Worm (Caenorhabditis elegans): Measurements from ENCODE around the gene str-164.

Gene str-164

DNA sequence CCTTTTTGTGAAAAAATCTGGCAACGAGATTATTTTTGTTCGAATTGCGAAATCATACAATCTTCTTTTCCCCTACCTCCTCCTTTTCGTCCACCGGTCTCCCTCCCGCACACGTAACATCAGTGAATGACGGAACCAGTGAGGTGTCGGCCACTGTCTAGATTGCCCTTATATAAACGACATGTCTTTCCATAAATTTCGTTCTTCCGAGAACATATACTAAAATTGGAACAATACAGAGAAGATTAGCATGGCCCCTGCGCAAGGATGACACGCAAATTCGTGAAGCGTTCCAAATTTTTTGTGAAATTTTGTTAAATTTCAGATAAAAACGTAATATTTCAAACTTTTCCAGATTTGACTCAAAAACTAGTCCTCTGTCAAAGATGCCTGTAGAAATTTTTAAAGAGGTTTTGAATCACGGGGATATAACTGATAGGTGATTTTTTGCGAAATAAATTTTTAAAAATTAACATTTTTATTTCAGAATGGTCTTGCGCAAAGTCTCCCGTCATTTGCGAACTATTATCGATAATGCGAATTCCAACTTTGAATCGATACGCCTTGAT lies 29.7 kb upstream of the str-164 start:
- TF ChIP-seq spr-1 (tag; optimal IDR thresholded peaks at IDR 0.05) (peak; percentile 57), jun-1 (tag; optimal IDR thresholded peaks at IDR 0.05) (no peak), F26F4.8 (GFP tag; conservative IDR thresholded peaks at IDR 0.05) (peak; percentile 89), Y48G9A.11 (GFP tag; IDR thresholded peaks at IDR 0.05) (peak; percentile 74; the same call in 1 of the 2 replicates), madf-5 (GFP tag; IDR thresholded peaks at IDR 0.05) (peak; percentile 37 to 50; a peak in 1 of 4 replicates), tra-1 (GFP tag; IDR thresholded peaks at IDR 0.05) (no peak; the same call in 1 of the 2 replicates), dve-1 (tag; optimal IDR thresholded peaks at IDR 0.05; ENCODE audit: insufficient read depth) (peak; percentile 42), nhr-10 (tag; optimal IDR thresholded peaks at IDR 0.05) (no peak), sdz-12 (GFP tag; optimal IDR thresholded peaks at IDR 0.05) (no peak), ZK337.2 (GFP tag; IDR thresholded peaks at IDR 0.05) (0 out of 2 replicates have a peak, but pooled peaks have one; percentile 59), pha-4 (GFP tag; IDR thresholded peaks at IDR 0.05) (peak; percentile 51; the same call in 1 of the 2 replicates), pha-4 (tag; optimal IDR thresholded peaks at IDR 0.05) (no peak), nhr-102 (tag; optimal IDR thresholded peaks at IDR 0.05) (peak; percentile 60), F49E8.2 (tag; optimal IDR thresholded peaks at IDR 0.05; ENCODE audit: borderline replicate concordance) (peak; percentile 79), lsy-2 (tag; optimal IDR thresholded peaks at IDR 0.05) (no peak), daf-16 (GFP tag; optimal IDR thresholded peaks at IDR 0.05) (peak in 1 of 2 experiments; percentile 56), daf-16 (tag; optimal IDR thresholded peaks at IDR 0.05) (peak; percentile 48), Y75B8A.6 (GFP tag; IDR thresholded peaks at IDR 0.05) (no peak), aha-1 (tag) (peak; percentile 61), ztf-7 (tag; optimal IDR thresholded peaks at IDR 0.05) (peak; percentile 41), snpc-4 (tag; optimal IDR thresholded peaks at IDR 0.05) (peak; percentile 82), snpc-1.2 (GFP tag; IDR thresholded peaks at IDR 0.05) (peak; percentile 98), ceh-44 (GFP tag; IDR thresholded peaks at IDR 0.05) (peak; percentile 9; the same call in 1 of the 2 replicates), mdt-29 (GFP tag; IDR thresholded peaks at IDR 0.05) (peak; percentile 77), daf-19 (GFP tag; conservative IDR thresholded peaks at IDR 0.05) (0 out of 2 replicates have a peak, but pooled peaks have one; percentile 29), hlh-30 (tag; optimal IDR thresholded peaks at IDR 0.05; ENCODE audit: insufficient read depth) (peak; percentile 25)

DNA sequence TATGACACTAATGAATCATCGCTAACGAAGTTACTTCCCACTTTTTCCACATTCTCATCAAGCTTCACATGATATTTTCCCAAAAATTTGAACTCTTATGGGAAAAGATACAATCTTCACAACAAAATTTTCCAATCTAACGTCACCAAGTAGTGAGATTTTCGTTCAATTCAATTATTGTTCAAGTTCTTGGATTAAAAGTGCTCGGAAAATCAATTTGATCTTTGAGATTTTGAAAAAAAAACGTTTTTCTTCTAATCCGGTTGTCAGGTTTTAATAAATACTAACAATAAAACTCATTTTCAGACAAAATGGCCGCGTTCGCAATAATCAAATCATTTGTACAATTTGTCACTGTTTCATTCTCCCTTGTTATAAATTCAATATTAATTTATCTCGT lies 26.4 kb upstream of the str-164 start, which contains the start of gene str-153:
Gene str-153, plus strand, starts transcription at position 301 of the 400 bp plus-strand sequence.
- TF ChIP-seq R02D3.7 (tag; optimal IDR thresholded peaks at IDR 0.05) (no peak), unc-62 (GFP tag; optimal IDR thresholded peaks at IDR 0.05 in 1 of 2) (peak in 1 of 2 experiments; percentile 4), unc-62 (tag; optimal IDR thresholded peaks at IDR 0.05) (no peak), F44E2.7 (GFP tag; IDR thresholded peaks at IDR 0.05) (no peak), tag-97 (GFP tag; IDR thresholded peaks at IDR 0.05) (no peak), arid-1 (GFP tag; conservative IDR thresholded peaks at IDR 0.05) (no peak)

DNA sequence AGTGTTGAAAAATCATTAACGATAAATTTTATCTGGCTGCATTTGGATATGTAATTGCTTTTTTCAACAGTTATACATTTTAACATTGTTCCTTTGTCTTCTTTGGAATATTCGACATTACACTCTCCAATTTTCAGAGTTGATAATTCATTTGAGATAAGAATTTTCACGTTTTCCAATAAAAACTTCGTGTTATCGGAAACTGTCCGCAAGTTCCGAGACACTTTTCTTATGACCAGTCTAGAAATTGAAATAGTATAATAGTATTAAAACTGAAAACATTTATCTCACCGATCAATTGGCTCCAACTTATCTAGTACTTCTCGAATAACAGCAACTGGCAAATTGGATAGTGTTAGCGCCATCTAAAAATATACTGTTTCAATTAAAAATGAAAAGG lies 22.9 kb upstream of the str-164 start, which contains the start of gene fbxa-86:
Gene fbxa-86, minus strand, starts transcription at position 367 of the 400 bp plus-strand sequence.
- TF ChIP-seq hlh-11 (tag; optimal IDR thresholded peaks at IDR 0.05), result no peak
- peak; percentile 9 for TF ChIP-seq pqm-1 (tag; optimal IDR thresholded peaks at IDR 0.05)
- peak in 1 of 2 experiments; percentile 7 for TF ChIP-seq unc-62 (GFP tag; optimal IDR thresholded peaks at IDR 0.05 in 1 of 2)
- no peak for TF ChIP-seq unc-62 (tag; optimal IDR thresholded peaks at IDR 0.05)

DNA sequence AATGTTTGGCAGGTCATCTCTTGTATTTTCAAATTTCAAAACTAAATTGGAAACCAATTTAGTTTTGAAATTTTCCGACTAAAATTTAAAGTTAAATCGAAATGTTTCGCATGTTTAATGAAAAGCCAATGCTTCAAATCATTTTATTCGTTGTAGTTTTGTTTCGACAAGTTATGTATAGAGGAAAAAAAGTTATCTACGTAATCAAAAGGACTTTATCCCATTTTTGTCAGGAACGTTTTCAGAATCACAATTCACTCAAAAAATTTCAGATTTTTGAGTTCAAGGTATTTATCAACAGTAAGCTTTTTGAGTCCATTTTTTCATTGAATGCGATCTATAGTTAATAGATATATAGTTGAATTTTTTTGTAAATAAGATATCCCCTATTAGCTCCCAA lies 21.9 kb upstream of the str-164 start, which contains the start of gene str-168:
Gene str-168, plus strand, starts transcription at position 301 of the 400 bp plus-strand sequence.
- TF ChIP-seq vab-7 (GFP tag; IDR thresholded peaks at IDR 0.05), result no peak
- TF ChIP-seq zfp-3 (GFP tag; conservative IDR thresholded peaks at IDR 0.05), result no peak
- no peak for TF ChIP-seq lin-29 (GFP tag; IDR thresholded peaks at IDR 0.05)
- TF ChIP-seq nhr-41 (GFP tag; IDR thresholded peaks at IDR 0.05), result no peak
- TF ChIP-seq unc-130 (GFP tag; optimal IDR thresholded peaks at IDR 0.05), result no peak
- TF ChIP-seq snpc-4 (tag; optimal IDR thresholded peaks at IDR 0.05), result no peak
- no peak for TF ChIP-seq aly-2 (tag; optimal IDR thresholded peaks at IDR 0.05)
- no peak for TF ChIP-seq daf-19 (GFP tag; conservative IDR thresholded peaks at IDR 0.05)
- TF ChIP-seq arid-1 (GFP tag; conservative IDR thresholded peaks at IDR 0.05), result no peak
- no peak for TF ChIP-seq pha-4 (GFP tag; IDR thresholded peaks at IDR 0.05)
- TF ChIP-seq pha-4 (tag; optimal IDR thresholded peaks at IDR 0.05), result no peak
- TF ChIP-seq T20F7.1 (GFP tag; optimal IDR thresholded peaks at IDR 0.05), result no peak
- no peak for TF ChIP-seq zfp-2 (tag; optimal IDR thresholded peaks at IDR 0.05)
- TF ChIP-seq pqm-1 (tag; optimal IDR thresholded peaks at IDR 0.05), result no peak
- TF ChIP-seq daf-8 (GFP tag; IDR thresholded peaks at IDR 0.05), result no peak
- TF ChIP-seq tra-1 (GFP tag; IDR thresholded peaks at IDR 0.05), result no peak
- no peak for TF ChIP-seq Y105C5A.15 (GFP tag; IDR thresholded peaks at IDR 0.05)
